Worm (Caenorhabditis elegans) whole organism, L4 larva: ENCODE data around the gene msp-59.

Experiments used
- D1046.2 ChIP-seq: fragments of 200-800 bp; sonication (Bioruptor generic); IDR thresholded peaks from 2 replicates; pipeline ENCODE4 v1.3.6; 2022; ENCODE audit warnings: missing genetic modification characterization, missing compliant biosample characterization
- F26F4.8 ChIP-seq: fragments of 200-800 bp; sonication (Bioruptor generic); conservative IDR thresholded peaks from 2 replicates; pipeline ENCODE4 v1.3.6; 2022; ENCODE audit warnings: missing genetic modification characterization, missing compliant biosample characterization
- F44E2.7 ChIP-seq: fragments of 200-800 bp; sonication (Bioruptor generic); IDR thresholded peaks from 2 replicates; pipeline ENCODE4 v2.1.2; 2022; ENCODE audit warnings: missing genetic modification characterization, missing compliant biosample characterization
- R02D3.7 ChIP-seq: fragments of 150-350 bp; sonication (generic microtip); optimal IDR thresholded peaks from 3 replicates; lab custom pipeline; 2014; ENCODE audit warnings: missing biosample characterization, missing genetic modification characterization
- T26A8.4 ChIP-seq: fragments of 200-800 bp; sonication (Bioruptor generic); IDR thresholded peaks from 2 replicates; pipeline ENCODE4 v1.3.6; 2022; ENCODE audit warnings: missing genetic modification characterization, missing compliant biosample characterization
- Y5F2A.4 ChIP-seq: fragments of 200-800 bp; sonication (Bioruptor generic); optimal IDR thresholded peaks from 2 replicates; lab custom pipeline; 2018; ENCODE audit warnings: mild to moderate bottlenecking, missing genetic modification characterization, missing compliant biosample characterization
- ZK337.2 ChIP-seq: fragments of 200-800 bp; sonication (Bioruptor generic); IDR thresholded peaks from 2 replicates; pipeline ENCODE4 v1.3.6; 2022; ENCODE audit warnings: missing genetic modification reagents, missing genetic modification characterization, missing compliant biosample characterization
- aha-1 ChIP-seq: fragments of 150-350 bp; peaks from one replicate; lab custom pipeline; 2014; ENCODE audit warnings: missing biosample characterization, missing genetic modification characterization
- ama-1 ChIP-seq: fragments of 150-350 bp; optimal IDR thresholded peaks from 2 replicates; lab custom pipeline; 2014; ENCODE audit warnings: inconsistent platforms, mixed read lengths
- ceh-20 ChIP-seq: fragments of 200-800 bp; sonication (Bioruptor generic); IDR thresholded peaks from 2 replicates; pipeline ENCODE4 v1.3.6; 2022; ENCODE audit warnings: missing genetic modification reagents, missing genetic modification characterization, missing compliant biosample characterization
- ceh-32 ChIP-seq: sonication (generic microtip); optimal IDR thresholded peaks from 2 replicates; lab custom pipeline; 2016; ENCODE audit warnings: mild to moderate bottlenecking, missing genetic modification characterization, missing compliant biosample characterization; ENCODE audit not compliant: poor library complexity
- ceh-44 ChIP-seq: fragments of 200-800 bp; sonication (Bioruptor generic); IDR thresholded peaks from 2 replicates; pipeline ENCODE4 v1.3.6; 2022; ENCODE audit warnings: missing genetic modification reagents, missing genetic modification characterization, missing compliant biosample characterization
- ceh-82 ChIP-seq: sonication (generic microtip); optimal IDR thresholded peaks from 2 replicates; lab custom pipeline; 2017; ENCODE audit warnings: missing biosample characterization, missing genetic modification characterization
- ces-1 ChIP-seq: fragments of 150-350 bp; sonication (generic microtip); optimal IDR thresholded peaks from 4 replicates; lab custom pipeline; 2014; ENCODE audit warnings: missing biosample characterization, missing genetic modification reagents, missing genetic modification characterization
- cey-2 ChIP-seq: sonication (generic microtip); optimal IDR thresholded peaks from 3 replicates; lab custom pipeline; 2017; ENCODE audit warnings: missing genetic modification characterization, mild to moderate bottlenecking, missing compliant biosample characterization, antibody characterized with exemption, borderline replicate concordance; ENCODE audit not compliant: insufficient read depth
- daf-19 ChIP-seq: fragments of 200-800 bp; sonication (Bioruptor generic); conservative IDR thresholded peaks from 2 replicates; pipeline ENCODE4 v1.3.6; 2022; ENCODE audit warnings: missing genetic modification characterization, missing compliant biosample characterization
- duxl-1 ChIP-seq: sonication (generic microtip); optimal IDR thresholded peaks from 2 replicates; lab custom pipeline; 2016; ENCODE audit warnings: mild to moderate bottlenecking, missing genetic modification characterization, moderate library complexity, missing compliant biosample characterization; ENCODE audit not compliant: poor library complexity
- dve-1 ChIP-seq: sonication (generic microtip); optimal IDR thresholded peaks from 2 replicates; lab custom pipeline; 2017; ENCODE audit warnings: antibody characterized with exemption, mild to moderate bottlenecking, missing genetic modification characterization, missing compliant biosample characterization; ENCODE audit not compliant: insufficient read depth
- hlh-11 ChIP-seq: fragments of 200-800 bp; sonication (Bioruptor generic); optimal IDR thresholded peaks from 2 replicates; lab custom pipeline; 2018; ENCODE audit warnings: mild to moderate bottlenecking, missing genetic modification characterization, missing compliant biosample characterization
- hlh-30 ChIP-seq: sonication (generic microtip); optimal IDR thresholded peaks from 2 replicates; lab custom pipeline; 2017; ENCODE audit warnings: antibody characterized with exemption, mild to moderate bottlenecking, missing genetic modification characterization, missing compliant biosample characterization; ENCODE audit not compliant: insufficient read depth
- hmg-1.1 ChIP-seq: fragments of 200-800 bp; sonication (Bioruptor generic); IDR thresholded peaks from 2 replicates; pipeline ENCODE4 v1.3.6; 2022; ENCODE audit warnings: missing genetic modification reagents, missing genetic modification characterization, missing compliant biosample characterization
- jun-1 ChIP-seq: fragments of 150-350 bp; optimal IDR thresholded peaks from 2 replicates; lab custom pipeline; 2014; ENCODE audit warnings: missing biosample characterization, missing genetic modification reagents, missing genetic modification characterization
- lin-15B ChIP-seq: fragments of 150-350 bp; sonication (generic microtip); optimal IDR thresholded peaks from 3 replicates; lab custom pipeline; 2014; ENCODE audit warnings: missing biosample characterization, missing genetic modification characterization
- lsy-2 ChIP-seq, 2 experiments: fragments of 150-350 bp in 1 of 2; sonication (generic microtip) in 1 of 2; optimal IDR thresholded peaks; 2 replicates each; lab custom pipeline; 2014 to 2017; ENCODE audit warnings: missing biosample characterization in 2 of 2, missing genetic modification characterization in 2 of 2
- mxl-3 ChIP-seq: fragments of 200-800 bp; sonication (Bioruptor generic); optimal IDR thresholded peaks from 2 replicates; lab custom pipeline; 2018; ENCODE audit warnings: mild to moderate bottlenecking, missing genetic modification characterization, missing compliant biosample characterization
- nhr-102 ChIP-seq: sonication (generic microtip); optimal IDR thresholded peaks from 2 replicates; lab custom pipeline; 2016; ENCODE audit warnings: mild to moderate bottlenecking, missing genetic modification characterization, moderate library complexity, missing compliant biosample characterization
- nhr-11 ChIP-seq: fragments of 150-350 bp; optimal IDR thresholded peaks from 2 replicates; lab custom pipeline; 2014; ENCODE audit warnings: missing biosample characterization, missing genetic modification characterization
- nhr-111 ChIP-seq: fragments of 200-800 bp; sonication (Bioruptor generic); optimal IDR thresholded peaks from 2 replicates; lab custom pipeline; 2018; ENCODE audit warnings: mild to moderate bottlenecking, missing genetic modification characterization, missing compliant biosample characterization
- nhr-41 ChIP-seq: fragments of 200-800 bp; sonication (Bioruptor generic); IDR thresholded peaks from 2 replicates; pipeline ENCODE4 v1.3.6; 2022; ENCODE audit warnings: missing genetic modification reagents, missing genetic modification characterization, missing compliant biosample characterization
- nhr-42 ChIP-seq: fragments of 200-800 bp; sonication (Bioruptor generic); IDR thresholded peaks from 2 replicates; pipeline ENCODE4 v1.3.6; 2022; ENCODE audit warnings: missing genetic modification characterization, missing compliant biosample characterization
- nhr-6 ChIP-seq: fragments of 150-350 bp; optimal IDR thresholded peaks from 2 replicates; lab custom pipeline; 2014; ENCODE audit warnings: missing biosample characterization, missing genetic modification characterization
- pha-4 ChIP-seq, 2 experiments: fragments of 150-350 bp in 1 of 2; fragments of 200-800 bp in 1 of 2; sonication (Bioruptor generic) in 1 of 2; IDR thresholded peaks in 1 of 2; optimal IDR thresholded peaks in 1 of 2; 2 replicates each; pipeline versions ENCODE4 v1.3.6 to Lab custom; 2014 to 2022; ENCODE audit warnings: missing genetic modification characterization in 2 of 2, missing genetic modification reagents in 2 of 2, missing biosample characterization in 1 of 2, missing compliant biosample characterization in 1 of 2
- pqm-1 ChIP-seq: sonication (generic microtip); optimal IDR thresholded peaks from 2 replicates; lab custom pipeline; 2017; ENCODE audit warnings: missing biosample characterization, missing genetic modification characterization
- set-16 ChIP-seq: fragments of 200-800 bp; sonication (Bioruptor generic); IDR thresholded peaks from 2 replicates; pipeline ENCODE4 v1.3.6; 2022; ENCODE audit warnings: missing genetic modification reagents, missing genetic modification characterization, missing compliant biosample characterization
- snpc-1.2 ChIP-seq: fragments of 200-800 bp; sonication (Bioruptor generic); IDR thresholded peaks from 2 replicates; pipeline ENCODE4 v1.3.6; 2022; ENCODE audit warnings: missing genetic modification reagents, missing genetic modification characterization, missing compliant biosample characterization
- snpc-4 ChIP-seq: fragments of 150-350 bp; optimal IDR thresholded peaks from 2 replicates; lab custom pipeline; 2014; ENCODE audit warnings: missing biosample characterization, missing genetic modification characterization
- tra-1 ChIP-seq: fragments of 200-800 bp; sonication (Bioruptor generic); IDR thresholded peaks from 2 replicates; pipeline ENCODE4 v1.3.6; 2022; ENCODE audit warnings: missing genetic modification reagents, missing genetic modification characterization, missing compliant biosample characterization
- unc-62 ChIP-seq, 3 experiments: fragments of 150-350 bp in 1 of 3; sonication (generic microtip); optimal IDR thresholded peaks in 2 of 3; peaks in 1 of 3; 1 replicate in 1 of 3; 2 replicates in 2 of 3; lab custom pipeline; 2014 to 2017; ENCODE audit warnings: missing biosample characterization in 3 of 3, missing genetic modification characterization in 3 of 3, missing genetic modification reagents in 3 of 3, missing genotype in 1 of 3
- vab-7 ChIP-seq: fragments of 200-800 bp; sonication (Bioruptor generic); IDR thresholded peaks from 2 replicates; pipeline ENCODE4 v1.3.6; 2022; ENCODE audit warnings: missing genetic modification reagents, missing genetic modification characterization, missing compliant biosample characterization
- zag-1 ChIP-seq: fragments of 150-350 bp; optimal IDR thresholded peaks from 2 replicates; lab custom pipeline; 2014; ENCODE audit warnings: missing biosample characterization, missing genetic modification characterization
- ztf-11 ChIP-seq: fragments of 150-350 bp; optimal IDR thresholded peaks from 2 replicates; lab custom pipeline; 2014; ENCODE audit warnings: missing biosample characterization, missing genetic modification characterization
- ztf-7 ChIP-seq: fragments of 150-350 bp; optimal IDR thresholded peaks from 2 replicates; lab custom pipeline; 2014; ENCODE audit warnings: missing biosample characterization, missing genetic modification characterization

The msp-59 gene

DNA sequence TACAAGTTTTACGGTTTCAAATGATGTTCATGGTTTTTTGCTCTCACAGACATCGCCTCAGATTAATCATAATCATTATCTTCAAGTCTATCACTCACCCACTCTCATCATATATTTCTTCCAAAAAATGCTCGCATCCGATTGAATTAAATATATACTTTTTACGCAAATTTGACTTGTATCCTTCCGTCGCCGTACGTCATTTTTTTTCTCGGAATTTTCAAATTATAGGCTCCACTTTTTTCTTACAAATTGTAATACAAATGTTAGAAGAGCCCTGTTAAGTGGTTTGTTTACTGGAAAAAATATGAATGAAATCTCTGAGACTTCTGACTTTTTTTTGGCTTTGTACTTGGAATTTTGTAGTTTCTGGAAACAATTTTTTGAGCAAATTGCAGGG is 25.7 kb downstream of the msp-59 start:
- no peak for TF ChIP-seq cey-2
- TF ChIP-seq hlh-30 (tag; lab: Kevin White, UChicago), result no peak
- TF ChIP-seq daf-19 (GFP tag; lab: Robert Waterston, UW), result no peak
- no peak for TF ChIP-seq ceh-32 (tag; lab: Kevin White, UChicago)
- TF ChIP-seq ceh-20, result no peak
- TF ChIP-seq ztf-7 (tag; lab: Kevin White, UChicago), result no peak
- TF ChIP-seq F44E2.7 (GFP tag; lab: Robert Waterston, UW), result no peak
- TF ChIP-seq zag-1 (tag; lab: Kevin White, UChicago), result no peak
- no peak for TF ChIP-seq Y5F2A.4 (GFP tag; lab: Kevin White, UChicago)
- no peak for TF ChIP-seq lsy-2 (tag; optimal IDR thresholded peaks at IDR 0.05; lab: Kevin White, UChicago)
- TF ChIP-seq ces-1 (GFP tag; lab: Kevin White, UChicago), result no peak
- TF ChIP-seq, all 104 proteins: peak for 0

- TF ChIP-seq ceh-82 (tag; lab: Kevin White, UChicago) (no peak), lsy-2 (tag; optimal IDR thresholded peaks at IDR 0.05; lab: Kevin White, UChicago) (no peak), ces-1 (GFP tag; lab: Kevin White, UChicago) (no peak), tra-1 (GFP tag; lab: Robert Waterston, UW) (no peak)
These were observed 31.5 kb downstream of the msp-59 start for ce11 chrIV:5281457-5281856.

ce11 chrIV:5277752-5278151 is 35.2 kb downstream of the msp-59 start, which contains the start of gene F36H12.17:
TSS of gene F36H12.17 (minus strand) at chrIV:5277852.
- no peak for TF ChIP-seq ZK337.2 (GFP tag; lab: Robert Waterston, UW)
- TF ChIP-seq hlh-11 (tag; lab: Kevin White, UChicago), result no peak
- no peak for TF ChIP-seq hmg-1.1 (GFP tag; lab: Robert Waterston, UW)
- TF ChIP-seq T26A8.4 (GFP tag; lab: Robert Waterston, UW), result no peak
- no peak for TF ChIP-seq lin-15B (tag; lab: Kevin White, UChicago)
- no peak for TF ChIP-seq nhr-42
- no peak for TF ChIP-seq snpc-4
- no peak for TF ChIP-seq F26F4.8
- no peak for TF ChIP-seq snpc-1.2
- TF ChIP-seq pha-4 (GFP tag; IDR thresholded peaks at IDR 0.05; lab: Robert Waterston, UW), result no peak
- no peak for TF ChIP-seq pha-4 (tag; optimal IDR thresholded peaks at IDR 0.05; lab: Kevin White, UChicago)
- TF ChIP-seq D1046.2 (GFP tag; lab: Robert Waterston, UW), result no peak
- no peak for TF ChIP-seq nhr-111 (GFP tag; lab: Kevin White, UChicago)
- TF ChIP-seq jun-1, result no peak
- TF ChIP-seq vab-7, result no peak
- no peak for TF ChIP-seq mxl-3 (GFP tag; lab: Kevin White, UChicago)
- no peak for TF ChIP-seq duxl-1 (tag; lab: Kevin White, UChicago)

DNA sequence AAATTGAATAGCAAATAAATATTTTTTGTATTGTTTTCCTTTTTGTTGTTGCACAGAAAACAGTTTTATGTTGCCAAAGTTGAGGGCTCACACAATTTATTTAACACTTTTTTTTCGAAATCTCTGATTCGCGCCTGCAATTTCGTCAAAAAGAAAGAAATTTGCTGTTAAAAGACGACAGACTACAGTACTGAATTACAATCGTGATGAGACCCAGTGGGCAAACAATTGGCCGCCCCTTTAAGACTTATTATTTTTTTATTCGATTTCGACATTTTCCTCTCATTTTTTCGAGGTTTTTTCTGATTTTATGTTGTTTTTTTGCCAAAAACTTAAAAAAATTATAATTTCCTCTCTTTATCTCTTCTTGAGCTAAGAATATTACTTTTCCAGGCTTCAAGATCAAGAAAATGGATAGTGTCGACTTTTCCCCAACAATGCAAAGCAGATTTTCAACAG is 38.8 kb downstream of the msp-59 start, which contains the start of gene slfl-4:
Gene slfl-4, plus strand, starts transcription at position 409 of the 459 bp plus-strand sequence.
- TF ChIP-seq dve-1 (tag; lab: Kevin White, UChicago) (no peak), nhr-11 (tag; lab: Kevin White, UChicago) (no peak), mxl-3 (GFP tag; lab: Kevin White, UChicago) (no peak), pqm-1 (no peak), nhr-6 (tag; lab: Kevin White, UChicago) (no peak)
- TF ChIP-seq, all 104 proteins: peak for 0

DNA sequence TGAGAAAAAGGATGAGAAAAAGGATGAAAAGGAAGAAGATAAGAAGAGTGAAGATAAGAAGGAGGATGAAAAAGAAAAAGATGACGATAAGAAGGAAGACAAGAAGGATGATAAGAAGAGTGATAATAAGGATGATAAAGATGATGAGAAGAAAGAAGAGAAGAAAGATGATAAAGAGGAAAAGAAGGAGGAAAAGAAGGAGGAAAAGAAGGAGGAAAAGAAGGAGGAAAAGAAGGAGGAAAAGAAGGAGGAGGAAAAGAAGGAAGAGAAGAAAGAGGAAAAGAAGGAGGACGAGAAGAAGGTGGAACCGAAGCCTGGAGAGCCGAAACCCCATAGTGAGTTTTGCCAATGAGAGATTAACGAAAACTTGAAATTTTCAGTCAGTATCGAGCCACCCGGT is 39.5 kb downstream of the msp-59 start:
- TF ChIP-seq ceh-44 (GFP tag; lab: Robert Waterston, UW) (no peak), set-16 (GFP tag; lab: Robert Waterston, UW) (peak; percentile 60; the same call in 1 of the 2 replicates), nhr-102 (tag; lab: Kevin White, UChicago) (no peak), ama-1 (lab: Kevin White, UChicago) (no peak), nhr-41 (no peak), unc-62 (GFP tag; optimal IDR thresholded peaks at IDR 0.05 in 1 of 2; lab: Kevin White, UChicago) (peak in 1 of 2 experiments; percentile 54), unc-62 (tag; optimal IDR thresholded peaks at IDR 0.05; lab: Kevin White, UChicago) (no peak), R02D3.7 (tag; lab: Kevin White, UChicago) (no peak), vab-7 (no peak), Y5F2A.4 (GFP tag; lab: Kevin White, UChicago) (no peak), aha-1 (tag; lab: Kevin White, UChicago) (no peak), nhr-111 (GFP tag; lab: Kevin White, UChicago) (no peak), ztf-11 (tag; lab: Kevin White, UChicago) (no peak)
